Worm (Caenorhabditis elegans) whole organism, mixed stage, embryonic: ENCODE data around the gene srg-36.

Experiments
- blmp-1 ChIP-seq: fragments of 150-350 bp; optimal IDR thresholded peaks from 2 replicates; lab custom pipeline; 2014; ENCODE audit warnings: missing biosample characterization, missing genetic modification characterization
- ceh-39 ChIP-seq: fragments of 150-350 bp; optimal IDR thresholded peaks from 2 replicates; lab custom pipeline; 2014; ENCODE audit warnings: missing biosample characterization, missing genetic modification characterization
- ces-1 ChIP-seq: fragments of 150-350 bp; optimal IDR thresholded peaks from 2 replicates; lab custom pipeline; 2014; ENCODE audit warnings: missing biosample characterization, missing genetic modification reagents, missing genetic modification characterization
- elt-3 ChIP-seq: fragments of 150-350 bp; optimal IDR thresholded peaks from 2 replicates; lab custom pipeline; 2014; ENCODE audit warnings: missing biosample characterization, missing genetic modification characterization
- lin-13 ChIP-seq: fragments of 150-350 bp; optimal IDR thresholded peaks from 2 replicates; lab custom pipeline; 2014; ENCODE audit warnings: missing biosample characterization, missing genetic modification characterization
- lin-32 ChIP-seq: fragments of 200-800 bp; sonication (Bioruptor generic); optimal IDR thresholded peaks from 2 replicates; lab custom pipeline; 2018; ENCODE audit warnings: mild to moderate bottlenecking, missing genetic modification characterization, missing compliant biosample characterization
- nhr-237 ChIP-seq: fragments of 150-350 bp; optimal IDR thresholded peaks from 2 replicates; lab custom pipeline; 2014; ENCODE audit warnings: missing biosample characterization, missing genetic modification characterization
- nhr-28 ChIP-seq: fragments of 150-350 bp; optimal IDR thresholded peaks from 2 replicates; lab custom pipeline; 2014; ENCODE audit warnings: missing biosample characterization, missing genetic modification characterization
- nhr-76 ChIP-seq: sonication (generic microtip); optimal IDR thresholded peaks from 2 replicates; lab custom pipeline; 2017; ENCODE audit warnings: missing biosample characterization, missing genetic modification characterization
- snpc-4 ChIP-seq: fragments of 150-350 bp; optimal IDR thresholded peaks from 2 replicates; lab custom pipeline; 2014; ENCODE audit warnings: missing biosample characterization, missing genetic modification characterization
- unc-62 ChIP-seq: fragments of 150-350 bp; optimal IDR thresholded peaks from 2 replicates; lab custom pipeline; 2014; ENCODE audit warnings: missing biosample characterization, missing genetic modification reagents, missing genetic modification characterization
- ztf-11 ChIP-seq: fragments of 150-350 bp; optimal IDR thresholded peaks from 2 replicates; lab custom pipeline; 2014; ENCODE audit warnings: missing biosample characterization, missing genetic modification characterization

ce11 chrX:14180151-14180550, 54.1 kb downstream of the srg-36 start, which contains the start of gene C37E2.3:
- TF ChIP-seq ceh-39 (tag; lab: Kevin White, UChicago): no peak
- no peak for TF ChIP-seq lin-32 (GFP tag; lab: Kevin White, UChicago)
- no peak for TF ChIP-seq elt-3 (tag; lab: Kevin White, UChicago)
- TF ChIP-seq lin-13 (tag; lab: Kevin White, UChicago): no peak
- no peak for TF ChIP-seq snpc-4 (tag; lab: Kevin White, UChicago)
- no peak for TF ChIP-seq nhr-76 (tag; lab: Kevin White, UChicago)
- TF ChIP-seq ztf-11 (tag; lab: Kevin White, UChicago): no peak
- no peak for TF ChIP-seq unc-62 (GFP tag; lab: Kevin White, UChicago)
- TF ChIP-seq blmp-1 (tag; lab: Kevin White, UChicago): no peak
- TF ChIP-seq nhr-237 (tag; lab: Kevin White, UChicago): no peak
- no peak for TF ChIP-seq nhr-28
- TF ChIP-seq ces-1 (GFP tag; lab: Kevin White, UChicago): no peak
